Fruit fly (Drosophila melanogaster): ENCODE data around the gene H15.

H15 gene

dm6 chr2L:5444675-5445074 is 40.6 kb downstream of the H15 start (continued):
- TF ChIP-seq vri (GFP tag; optimal IDR thresholded peaks at IDR 0.05): peak; percentile 32
- TF ChIP-seq topi (GFP tag; optimal IDR thresholded peaks at IDR 0.05): peak; percentile 74
- peak; percentile 72 for TF ChIP-seq CG34406 (GFP tag; optimal IDR thresholded peaks at IDR 0.05)
- peak; percentile 80 for TF ChIP-seq esn (GFP tag; optimal IDR thresholded peaks at IDR 0.05)
- TF ChIP-seq Ets21C (GFP tag; optimal IDR thresholded peaks at IDR 0.05): peak; percentile 13
- peak; percentile 56 for TF ChIP-seq net (GFP tag; optimal IDR thresholded peaks at IDR 0.05)
- TF ChIP-seq fd85E (GFP tag; optimal IDR thresholded peaks at IDR 0.05): peak; percentile 8
- TF ChIP-seq Eip75B (GFP tag; optimal IDR thresholded peaks at IDR 0.05): peak; percentile 73
- peak; percentile 51; the same call in 1 of the 2 replicates for TF ChIP-seq CG15336 (GFP tag; IDR thresholded peaks at IDR 0.05)
- no peak for TF ChIP-seq fkh (GFP tag; optimal IDR thresholded peaks at IDR 0.05)
- TF ChIP-seq CG9139 (GFP tag; optimal IDR thresholded peaks at IDR 0.05): peak; percentile 69
- peak; percentile 36 for TF ChIP-seq CG6854 (GFP tag; optimal IDR thresholded peaks at IDR 0.05)
- peak; percentile 18 for TF ChIP-seq CG16779 (tag; optimal IDR thresholded peaks at IDR 0.05)
- peak; percentile 64 for TF ChIP-seq CG8632 (GFP tag; optimal IDR thresholded peaks at IDR 0.05)
- peak; percentile 77 for TF ChIP-seq spab (GFP tag; optimal IDR thresholded peaks at IDR 0.05)
- peak; percentile 80 for TF ChIP-seq CG6808 (GFP tag; optimal IDR thresholded peaks at IDR 0.05)
- peak; percentile 77 for TF ChIP-seq acj6 (GFP tag; optimal IDR thresholded peaks at IDR 0.05)
- peak; percentile 76 to 81 for TF ChIP-seq ss (GFP tag; optimal IDR thresholded peaks at IDR 0.05)

DNA sequence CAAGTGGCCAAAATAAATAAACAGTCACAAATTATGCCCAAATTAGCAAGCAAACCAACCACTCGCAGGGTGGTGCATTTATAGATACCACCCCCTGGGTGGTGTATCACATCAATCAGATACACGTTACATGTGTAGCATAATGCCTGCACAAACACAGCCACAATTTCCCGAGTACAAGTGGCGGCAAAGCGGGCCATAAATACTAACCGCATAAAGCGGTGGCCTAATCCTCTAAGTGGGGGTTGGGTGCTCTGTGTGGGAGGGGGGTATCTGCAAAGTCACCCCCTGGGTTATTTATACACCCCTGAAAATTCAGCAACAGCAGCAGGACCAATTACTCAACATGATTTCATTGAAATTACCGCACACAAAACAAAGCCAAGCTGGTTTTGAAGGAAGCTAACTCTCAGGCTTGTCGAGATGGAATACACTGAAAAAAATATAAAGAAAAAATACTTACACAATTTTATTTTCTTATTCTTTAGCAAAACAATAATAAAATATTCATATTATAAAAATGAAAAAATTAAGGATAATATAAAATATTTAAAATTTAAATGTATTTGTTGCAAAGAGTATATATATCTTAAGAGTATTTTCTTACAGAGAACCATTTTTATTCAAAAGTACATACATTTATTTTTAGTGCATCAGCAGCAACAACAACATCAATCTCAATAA is 41.5 kb downstream of the H15 start:
- TF ChIP-seq CG8632 (GFP tag; optimal IDR thresholded peaks at IDR 0.05) (peak; percentile 21), CG3032 (tag; optimal IDR thresholded peaks at IDR 0.05) (peak; percentile 13), Ets96B (tag; optimal IDR thresholded peaks at IDR 0.05) (peak; percentile 8), CG6792 (GFP tag; optimal IDR thresholded peaks at IDR 0.05) (no peak), OdsH (GFP tag; optimal IDR thresholded peaks at IDR 0.05) (no peak), acj6 (GFP tag; optimal IDR thresholded peaks at IDR 0.05) (peak; percentile 10), Eip75B (GFP tag; optimal IDR thresholded peaks at IDR 0.05) (no peak), Eip78C (GFP tag) (peak; percentile 7), CG32006 (GFP tag; optimal IDR thresholded peaks at IDR 0.05) (no peak), Eip93F (GFP tag; optimal IDR thresholded peaks at IDR 0.05) (no peak), CG6808 (GFP tag; optimal IDR thresholded peaks at IDR 0.05) (no peak), CG9139 (GFP tag; optimal IDR thresholded peaks at IDR 0.05) (no peak), CG11294 (GFP tag; IDR thresholded peaks at IDR 0.05) (no peak)

DNA sequence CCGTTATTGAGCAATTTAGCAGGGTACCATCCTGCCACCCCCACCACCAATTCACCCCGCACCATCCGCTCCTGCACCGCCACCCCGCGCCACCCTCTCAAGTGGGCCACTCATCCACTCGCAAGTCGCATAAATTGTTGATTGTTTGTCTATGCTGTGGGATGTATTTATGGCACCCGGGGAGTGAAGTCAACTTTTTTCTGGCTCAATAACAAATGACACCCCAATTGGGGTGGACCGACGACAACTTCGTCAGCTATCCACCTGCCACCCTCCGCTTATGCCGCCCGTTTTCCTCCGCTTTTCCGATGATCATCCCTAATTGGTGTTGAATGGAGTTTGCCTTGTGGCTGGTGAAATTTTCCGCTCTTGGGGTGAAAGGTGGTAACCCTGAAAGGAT is 42.1 kb downstream of the H15 start:
- TF ChIP-seq CG15336 (GFP tag; IDR thresholded peaks at IDR 0.05): no peak
- no peak for TF ChIP-seq CG31627 (GFP tag; optimal IDR thresholded peaks at IDR 0.05)
- TF ChIP-seq fkh (GFP tag; optimal IDR thresholded peaks at IDR 0.05): no peak
- 0 out of 3 replicates have a peak, but pooled peaks have one; percentile 13 for TF ChIP-seq CG6163 (GFP tag; IDR thresholded peaks at IDR 0.05)
- no peak for TF ChIP-seq eg (GFP tag; IDR thresholded peaks at IDR 0.05)

- no peak for TF ChIP-seq Smox (GFP tag; optimal IDR thresholded peaks at IDR 0.05)
- TF ChIP-seq CG16779 (tag; optimal IDR thresholded peaks at IDR 0.05): no peak
- no peak for TF ChIP-seq CG10669 (GFP tag; optimal IDR thresholded peaks at IDR 0.05)
- TF ChIP-seq Gug (GFP tag; IDR thresholded peaks at IDR 0.05): no peak
- no peak for TF ChIP-seq acj6 (GFP tag; optimal IDR thresholded peaks at IDR 0.05)
- TF ChIP-seq CG6854 (GFP tag; optimal IDR thresholded peaks at IDR 0.05): no peak
- TF ChIP-seq fkh (GFP tag; optimal IDR thresholded peaks at IDR 0.05): no peak
- no peak for TF ChIP-seq OdsH (GFP tag; optimal IDR thresholded peaks at IDR 0.05)
Measured at dm6 chr2L:5447241-5447640, 43.2 kb downstream of the H15 start.

- TF ChIP-seq Ets96B (tag; optimal IDR thresholded peaks at IDR 0.05) (no peak), dac (GFP tag; optimal IDR thresholded peaks at IDR 0.05) (no peak), Eip75B (GFP tag; optimal IDR thresholded peaks at IDR 0.05) (no peak), Hr38 (GFP tag; optimal IDR thresholded peaks at IDR 0.05) (no peak), CG34406 (GFP tag; optimal IDR thresholded peaks at IDR 0.05) (no peak), CG3032 (tag; optimal IDR thresholded peaks at IDR 0.05) (no peak), cyc (GFP tag; optimal IDR thresholded peaks at IDR 0.05) (no peak), CG32006 (GFP tag; optimal IDR thresholded peaks at IDR 0.05) (no peak), CG6808 (GFP tag; optimal IDR thresholded peaks at IDR 0.05) (no peak), Smox (GFP tag; optimal IDR thresholded peaks at IDR 0.05) (no peak), Eip78C (GFP tag) (no peak), Sox102F (GFP tag; optimal IDR thresholded peaks at IDR 0.05) (no peak), CG10631 (GFP tag; optimal IDR thresholded peaks at IDR 0.05) (no peak), CG1621 (tag; optimal IDR thresholded peaks at IDR 0.05) (no peak), CG8119 (GFP tag; IDR thresholded peaks at IDR 0.05) (no peak), lz (GFP tag; optimal IDR thresholded peaks at IDR 0.05) (no peak), salr (GFP tag; optimal IDR thresholded peaks at IDR 0.05) (no peak), net (GFP tag; optimal IDR thresholded peaks at IDR 0.05) (no peak)
Measured at dm6 chr2L:5448148-5448547, 44.1 kb downstream of the H15 start.

Data from whole organism, prepupa.